Fruit fly (Drosophila melanogaster): ENCODE data around the gene CG14210.

Gene CG14210

DNA sequence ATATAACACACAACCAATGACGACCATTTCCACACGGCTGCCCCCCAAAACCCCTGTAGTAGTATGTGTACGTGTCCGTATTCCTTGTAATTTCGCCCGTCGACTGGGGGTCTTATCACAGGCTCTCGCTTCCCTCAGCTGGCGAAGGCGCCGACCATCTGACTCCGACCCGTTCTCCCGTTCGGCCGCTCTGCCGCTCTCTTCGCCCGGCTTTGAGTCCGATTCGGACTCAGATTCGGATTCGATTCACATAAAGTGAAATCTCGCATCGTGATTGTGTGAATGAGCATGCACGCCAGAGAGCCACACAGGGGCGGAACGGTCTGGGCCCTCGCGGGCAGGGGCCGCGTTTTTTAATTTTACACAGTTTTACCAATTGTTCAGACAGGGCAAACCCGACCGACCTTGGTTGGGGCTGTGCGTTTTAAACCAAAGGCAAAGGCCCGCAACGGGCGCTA, 49.7 kb downstream of the CG14210 start (continued):
- TF ChIP-seq toy (GFP tag; IDR thresholded peaks at IDR 0.05) = 0 out of 2 replicates have a peak, but pooled peaks have one; percentile 19
- TF ChIP-seq ac (GFP tag; optimal IDR thresholded peaks at IDR 0.05) = no peak
- peak; percentile 63 for TF ChIP-seq ranshi (GFP tag; IDR thresholded peaks at IDR 0.05)
- TF ChIP-seq CG18599 (GFP tag; optimal IDR thresholded peaks at IDR 0.05) = peak; percentile 25
- TF ChIP-seq ERR (GFP tag; optimal IDR thresholded peaks at IDR 0.05) = no peak
- no peak for TF ChIP-seq br (optimal IDR thresholded peaks at IDR 0.05)
- 0 out of 2 replicates have a peak, but pooled peaks have one; percentile 18 for TF ChIP-seq ssp (GFP tag; IDR thresholded peaks at IDR 0.05)
- no peak for TF ChIP-seq ewg (GFP tag; optimal IDR thresholded peaks at IDR 0.05)
- no peak for TF ChIP-seq Ets97D (GFP tag; optimal IDR thresholded peaks at IDR 0.05)
- TF ChIP-seq lmd (GFP tag; IDR thresholded peaks at IDR 0.05) = peak; percentile 62
- no peak for TF ChIP-seq cad (GFP tag; optimal IDR thresholded peaks at IDR 0.05)
- no peak for TF ChIP-seq emc (GFP tag; optimal IDR thresholded peaks at IDR 0.05)
- no peak for TF ChIP-seq da (GFP tag; optimal IDR thresholded peaks at IDR 0.05)
- TF ChIP-seq CG3726 (GFP tag; IDR thresholded peaks at IDR 0.05) = 0 out of 3 replicates have a peak, but pooled peaks have one; percentile 39
- peak; percentile 30; the same call in 1 of the 3 replicates for TF ChIP-seq ken (GFP tag; IDR thresholded peaks at IDR 0.05)
- peak; percentile 35; the same call in 1 of the 4 replicates for TF ChIP-seq Dll (GFP tag; IDR thresholded peaks at IDR 0.05; ENCODE audit: partially characterized antibody)
- no peak for TF ChIP-seq fd96Cb (tag; optimal IDR thresholded peaks at IDR 0.05)
- no peak for TF ChIP-seq GATAe (GFP tag; conservative IDR thresholded peaks at IDR 0.05)
- peak; percentile 13 for TF ChIP-seq Dek (tag; optimal IDR thresholded peaks at IDR 0.05)
- no peak for TF ChIP-seq bsh (GFP tag; optimal IDR thresholded peaks at IDR 0.05)
- TF ChIP-seq CG32772 (GFP tag; IDR thresholded peaks at IDR 0.05) = peak; percentile 53; the same call in 1 of the 2 replicates
- TF ChIP-seq prd (optimal IDR thresholded peaks at IDR 0.05) = no peak
- peak; percentile 78 for TF ChIP-seq prd (GFP tag; IDR thresholded peaks at IDR 0.05)
- TF ChIP-seq zfh1 (GFP tag; IDR thresholded peaks at IDR 0.05) = peak; percentile 55; the same call in 2 of the 3 replicates
- no peak for TF ChIP-seq pzg (GFP tag; optimal IDR thresholded peaks at IDR 0.05)
- TF ChIP-seq bab2 (GFP tag; optimal IDR thresholded peaks at IDR 0.05) = peak; percentile 22
- TF ChIP-seq CG11504 (tag; optimal IDR thresholded peaks at IDR 0.05) = peak; percentile 16
- no peak for TF ChIP-seq Ravus (GFP tag; IDR thresholded peaks at IDR 0.05)
- no peak for TF ChIP-seq Gsc (GFP tag; IDR thresholded peaks at IDR 0.05)
- no peak for TF ChIP-seq B-H2 (GFP tag; optimal IDR thresholded peaks at IDR 0.05)
- peak; percentile 23 for TF ChIP-seq bcd (GFP tag; optimal IDR thresholded peaks at IDR 0.05)
- peak in 1 of 2 experiments; percentile 8 for TF ChIP-seq chif (GFP tag; optimal IDR thresholded peaks at IDR 0.05)
- TF ChIP-seq sqz (GFP tag; optimal IDR thresholded peaks at IDR 0.05) = no peak
- no peak for TF ChIP-seq ATbp (GFP tag; optimal IDR thresholded peaks at IDR 0.05)
- no peak for TF ChIP-seq caup (GFP tag; optimal IDR thresholded peaks at IDR 0.05; ENCODE audit: severe bottlenecking)
- TF ChIP-seq tin (GFP tag; optimal IDR thresholded peaks at IDR 0.05) = peak; percentile 7
- TF ChIP-seq CG17361 (GFP tag; IDR thresholded peaks at IDR 0.05) = no peak
- no peak for TF ChIP-seq ham (GFP tag; IDR thresholded peaks at IDR 0.05)
- peak; percentile 4 for TF ChIP-seq CG16815 (GFP tag; optimal IDR thresholded peaks at IDR 0.05)
- TF ChIP-seq CG2678 (tag; optimal IDR thresholded peaks at IDR 0.05) = peak; percentile 40
- TF ChIP-seq CG9437 (GFP tag; optimal IDR thresholded peaks at IDR 0.05) = no peak
- no peak for TF ChIP-seq CG34224 (GFP tag; IDR thresholded peaks at IDR 0.05; ENCODE audit: partially characterized antibody)
- TF ChIP-seq Lim3 (GFP tag; IDR thresholded peaks at IDR 0.05) = no peak
- TF ChIP-seq en (GFP tag; optimal IDR thresholded peaks at IDR 0.05) = no peak
- peak; percentile 35 for TF ChIP-seq CoRest (tag; optimal IDR thresholded peaks at IDR 0.05)
- peak; percentile 8 for TF ChIP-seq CG1792 (GFP tag; optimal IDR thresholded peaks at IDR 0.05)
- TF ChIP-seq D (optimal IDR thresholded peaks at IDR 0.05) = no peak
- TF ChIP-seq D (GFP tag; optimal IDR thresholded peaks at IDR 0.05) = no peak
- TF ChIP-seq CG13123 (GFP tag; optimal IDR thresholded peaks at IDR 0.05) = no peak

Data from whole organism, embryonic.